Worm (Caenorhabditis elegans) whole organism, L3 larva: Measurements from ENCODE around the gene Y53F4B.11.

Experiments
- egl-27 ChIP-seq: sonication (generic microtip); optimal IDR thresholded peaks from 4 replicates; lab custom pipeline; 2017; ENCODE audit warnings: missing biosample characterization, missing genetic modification reagents, missing genetic modification characterization
- jun-1 ChIP-seq: fragments of 150-350 bp; optimal IDR thresholded peaks from 2 replicates; lab custom pipeline; 2014; ENCODE audit warnings: missing biosample characterization, missing genetic modification reagents, missing genetic modification characterization
- lin-39 ChIP-seq: fragments of 150-350 bp; optimal IDR thresholded peaks from 2 replicates; lab custom pipeline; 2018; ENCODE audit warnings: missing biosample characterization, missing genetic modification reagents, missing genetic modification characterization
- lsy-12 ChIP-seq: sonication (generic microtip); optimal IDR thresholded peaks from 2 replicates; lab custom pipeline; 2016; ENCODE audit warnings: mild to moderate bottlenecking, missing genetic modification characterization, missing compliant biosample characterization
- nfya-1 ChIP-seq: sonication (generic microtip); optimal IDR thresholded peaks from 2 replicates; lab custom pipeline; 2017; ENCODE audit warnings: missing genetic modification characterization, mild to moderate bottlenecking, missing compliant biosample characterization, antibody characterized with exemption, moderate library complexity; ENCODE audit not compliant: insufficient read depth
- nhr-237 ChIP-seq: fragments of 150-350 bp; optimal IDR thresholded peaks from 2 replicates; lab custom pipeline; 2014; ENCODE audit warnings: missing biosample characterization, missing genetic modification characterization
- nhr-28 ChIP-seq: fragments of 150-350 bp; optimal IDR thresholded peaks from 2 replicates; lab custom pipeline; 2014; ENCODE audit warnings: missing biosample characterization, missing genetic modification characterization
- nhr-77 ChIP-seq: fragments of 150-350 bp; optimal IDR thresholded peaks from 2 replicates; lab custom pipeline; 2014; ENCODE audit warnings: missing biosample characterization, missing genetic modification characterization
- pqm-1 ChIP-seq: fragments of 150-350 bp; optimal IDR thresholded peaks from 2 replicates; lab custom pipeline; 2017; ENCODE audit warnings: missing biosample characterization, missing genetic modification characterization, inconsistent platforms
- sea-2 ChIP-seq: fragments of 150-350 bp; sonication (generic microtip); optimal IDR thresholded peaks from 4 replicates; lab custom pipeline; 2014; ENCODE audit warnings: missing biosample characterization, missing genetic modification reagents, missing genetic modification characterization
- unc-39 ChIP-seq: sonication (generic microtip); optimal IDR thresholded peaks from 4 replicates; lab custom pipeline; 2017; ENCODE audit warnings: missing biosample characterization, missing genetic modification characterization
- unc-62 ChIP-seq: fragments of 150-350 bp; sonication (generic microtip); optimal IDR thresholded peaks from 4 replicates; lab custom pipeline; 2014; ENCODE audit warnings: missing biosample characterization, missing genetic modification reagents, missing genetic modification characterization
- ztf-11 ChIP-seq: fragments of 150-350 bp; optimal IDR thresholded peaks from 2 replicates; lab custom pipeline; 2014; ENCODE audit warnings: missing biosample characterization, missing genetic modification characterization

DNA sequence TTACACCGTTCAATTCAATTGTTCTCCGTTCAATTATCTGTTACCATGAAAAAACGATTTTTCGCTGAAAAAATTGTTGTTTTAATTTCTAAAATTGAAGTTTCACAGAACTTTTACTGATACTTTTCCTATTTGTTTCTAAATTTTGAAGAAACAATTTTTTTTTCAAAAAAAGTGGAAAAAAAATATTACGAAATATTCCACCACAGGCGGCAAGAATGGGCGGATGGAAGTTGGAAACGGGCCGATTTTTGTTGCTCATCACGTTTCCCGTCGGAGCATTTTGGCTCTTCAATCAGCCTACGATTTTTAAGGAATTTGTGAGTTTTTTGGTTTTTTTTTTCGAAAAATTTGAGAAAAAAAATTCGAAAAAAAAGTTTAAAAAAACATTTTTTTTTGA is 27.2 kb downstream of the Y53F4B.11 start, which contains the start of gene Y53F4B.14:
- no peak for TF ChIP-seq pqm-1 (tag; lab: Kevin White, UChicago)
- TF ChIP-seq unc-62 (GFP tag; lab: Kevin White, UChicago), result no peak
- no peak for TF ChIP-seq nhr-77 (tag; lab: Kevin White, UChicago)
- no peak for TF ChIP-seq egl-27 (tag; lab: Kevin White, UChicago)
- no peak for TF ChIP-seq ztf-11 (tag; lab: Kevin White, UChicago)
- no peak for TF ChIP-seq sea-2 (GFP tag; lab: Kevin White, UChicago)
- no peak for TF ChIP-seq jun-1
- no peak for TF ChIP-seq lsy-12
- TF ChIP-seq nhr-237 (tag; lab: Kevin White, UChicago), result no peak
- no peak for TF ChIP-seq nfya-1 (tag; lab: Kevin White, UChicago)
- no peak for TF ChIP-seq nhr-28
- TF ChIP-seq lin-39 (tag; lab: Kevin White, UChicago), result no peak
- no peak for TF ChIP-seq unc-39 (tag; lab: Kevin White, UChicago)
